Fruit fly (Drosophila melanogaster) whole organism, pupa: ENCODE data around the gene CG4998.

Experiments used
- CG10348 ChIP-seq: fragments of 200-800 bp; sonication (Bioruptor generic); IDR thresholded peaks from 2 replicates; pipeline ENCODE4 v1.3.6; 2022; ENCODE audit warnings: missing biosample characterization, missing genetic modification characterization
- CG12605 ChIP-seq: fragments of 200-800 bp; sonication (Bioruptor generic); IDR thresholded peaks from 2 replicates; pipeline ENCODE4 v1.3.6; 2022; ENCODE audit warnings: missing biosample characterization, missing genetic modification characterization
- CG14655 ChIP-seq: fragments of 200-800 bp; sonication (Bioruptor generic); optimal IDR thresholded peaks from 3 replicates; lab custom pipeline; 2017; ENCODE audit warnings: mild to moderate bottlenecking, missing biosample characterization, missing genetic modification reagents, missing genetic modification characterization
- CG17806 ChIP-seq: fragments of 200-800 bp; sonication (Bioruptor generic); optimal IDR thresholded peaks from 2 replicates; lab custom pipeline; 2018; ENCODE audit warnings: missing biosample characterization, mild to moderate bottlenecking, missing genetic modification characterization, moderate library complexity
- CG32121 ChIP-seq: fragments of 200-800 bp; sonication (Bioruptor generic); IDR thresholded peaks from 2 replicates; pipeline ENCODE4 v1.3.6; 2022; ENCODE audit warnings: missing biosample characterization, missing genetic modification characterization
- CG9948 ChIP-seq: fragments of 200-800 bp; sonication (Bioruptor generic); optimal IDR thresholded peaks from 2 replicates; lab custom pipeline; 2018; ENCODE audit warnings: missing biosample characterization, mild to moderate bottlenecking, missing genetic modification characterization, moderate library complexity
- EcR ChIP-seq: fragments of 200-800 bp; sonication (Bioruptor generic); optimal IDR thresholded peaks from 3 replicates; lab custom pipeline; 2019; ENCODE audit warnings: missing biosample characterization, missing genetic modification characterization, mild to moderate bottlenecking, moderate library complexity, missing genetic modification reagents
- Ets98B ChIP-seq: fragments of 200-800 bp; sonication (Bioruptor generic); IDR thresholded peaks from 2 replicates; pipeline ENCODE4 v1.3.6; 2022; ENCODE audit warnings: missing biosample characterization, missing genetic modification characterization
- Pif1A ChIP-seq: fragments of 200-800 bp; sonication (Bioruptor generic); optimal IDR thresholded peaks from 3 replicates; lab custom pipeline; 2016; ENCODE audit warnings: missing biosample characterization, missing genetic modification characterization
- Pif1B ChIP-seq: fragments of 200-800 bp; sonication (Bioruptor generic); optimal IDR thresholded peaks from 3 replicates; lab custom pipeline; 2016; ENCODE audit warnings: missing biosample characterization, missing genetic modification characterization
- Snoo ChIP-seq: fragments of 200-800 bp; sonication (Bioruptor generic); optimal IDR thresholded peaks from 3 replicates; lab custom pipeline; 2017; ENCODE audit warnings: missing biosample characterization, mild to moderate bottlenecking, missing genetic modification characterization, inconsistent platforms
- fd96Ca ChIP-seq: fragments of 200-800 bp; sonication (Bioruptor generic); IDR thresholded peaks from 3 replicates; pipeline ENCODE4 v1.3.6; 2022; ENCODE audit warnings: missing biosample characterization, missing genetic modification characterization
- gl ChIP-seq: fragments of 200-800 bp; sonication (Bioruptor generic); optimal IDR thresholded peaks from 2 replicates; lab custom pipeline; 2018; ENCODE audit warnings: missing biosample characterization, mild to moderate bottlenecking, missing genetic modification characterization
- rn ChIP-seq: fragments of 200-800 bp; sonication (Bioruptor generic); IDR thresholded peaks from 2 replicates; pipeline ENCODE4 v1.3.6; 2022; ENCODE audit warnings: missing biosample characterization, missing genetic modification characterization

dm6 chr3L:16349686-16350085 lies 10.9 kb downstream of the CG4998 start:
- TF ChIP-seq Ets98B (GFP tag; lab: Robert Waterston, UW) (no peak), gl (tag; lab: Kevin White, UChicago) (no peak), CG12605 (GFP tag; lab: Robert Waterston, UW) (no peak), fd96Ca (GFP tag; lab: Robert Waterston, UW) (no peak), Pif1B (GFP tag; lab: Kevin White, UChicago) (no peak), CG10348 (GFP tag; lab: Robert Waterston, UW) (no peak), Pif1A (GFP tag; lab: Kevin White, UChicago) (no peak), rn (no peak), Snoo (no peak), EcR (GFP tag; lab: Kevin White, UChicago) (no peak), CG32121 (GFP tag; lab: Robert Waterston, UW) (no peak), CG9948 (tag; lab: Kevin White, UChicago) (no peak), CG14655 (GFP tag; lab: Kevin White, UChicago) (no peak), CG17806 (tag; lab: Kevin White, UChicago) (no peak)
